Worm (Caenorhabditis elegans): ENCODE measurements around the gene F11A5.17.

DNA sequence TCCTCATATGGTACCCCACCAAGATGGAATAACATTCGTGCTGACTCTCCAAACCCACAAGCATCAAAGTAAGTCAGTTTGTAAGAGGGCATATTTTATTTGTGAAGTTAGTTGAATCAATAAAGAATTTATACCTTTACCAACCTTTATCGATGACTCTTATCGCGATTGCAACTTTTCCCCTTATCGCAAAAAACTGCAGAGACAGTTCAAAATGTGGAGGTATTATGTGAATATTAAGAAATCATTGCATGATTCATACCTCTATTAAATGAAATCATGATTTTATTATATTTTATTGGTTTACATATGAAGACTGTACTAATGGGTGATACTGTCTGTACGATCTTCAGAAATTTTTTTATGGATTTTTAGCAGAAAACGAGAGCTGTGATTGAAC is 30.4 kb downstream of the F11A5.17 start, which contains the start of gene gst-22:
- TF ChIP-seq sox-4 (tag; optimal IDR thresholded peaks at IDR 0.05) (no peak), nhr-11 (tag; optimal IDR thresholded peaks at IDR 0.05) (no peak), ceh-9 (tag; optimal IDR thresholded peaks at IDR 0.05) (no peak)
